Fruit fly (Drosophila melanogaster): ENCODE data around the gene CG11555.

Gene CG11555

DNA sequence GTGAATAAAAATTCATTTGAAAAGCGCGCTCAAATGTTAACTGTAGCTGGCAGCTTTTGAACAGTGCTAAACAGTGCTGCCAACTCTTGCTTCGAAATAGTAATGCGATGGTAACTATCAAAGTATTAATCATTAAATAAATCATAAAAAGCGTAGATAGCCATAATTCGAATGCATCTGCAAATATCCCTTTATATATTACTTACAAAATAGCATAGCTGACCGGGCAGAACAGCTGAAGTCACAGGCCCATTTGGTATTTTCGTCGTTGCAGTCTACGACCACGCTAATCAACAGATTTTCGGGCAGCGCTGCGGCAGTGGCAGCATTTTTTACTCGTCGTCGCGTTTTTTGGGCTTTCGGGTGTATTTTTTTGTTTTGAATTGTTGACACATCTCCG, 32.0 kb downstream of the CG11555 start, which contains the start of gene Plc21C (continued):
- TF ChIP-seq CG34376 (GFP tag; optimal IDR thresholded peaks at IDR 0.05) (peak; percentile 35), shn (GFP tag; optimal IDR thresholded peaks at IDR 0.05) (peak; percentile 34), CG33213 (GFP tag; optimal IDR thresholded peaks at IDR 0.05) (peak; percentile 52), CG17186 (GFP tag; optimal IDR thresholded peaks at IDR 0.05) (peak; percentile 49), CG4707 (GFP tag; optimal IDR thresholded peaks at IDR 0.05) (no peak), CG8478 (optimal IDR thresholded peaks at IDR 0.05) (no peak), CG16813 (GFP tag; IDR thresholded peaks at IDR 0.05; ENCODE audit: partially characterized antibody) (peak; percentile 53; the same call in 2 of the 3 replicates), dpn (GFP tag; optimal IDR thresholded peaks at IDR 0.05) (peak; percentile 51 to 57), Lpt (GFP tag; optimal IDR thresholded peaks at IDR 0.05) (no peak), tgo (GFP tag; IDR thresholded peaks at IDR 0.05) (0 out of 3 replicates have a peak, but pooled peaks have one; percentile 23), en (GFP tag; optimal IDR thresholded peaks at IDR 0.05) (no peak), Sin3A (optimal IDR thresholded peaks at IDR 0.05) (peak; percentile 97), CG8944 (GFP tag; optimal IDR thresholded peaks at IDR 0.05) (peak; percentile 42), Gug (GFP tag; IDR thresholded peaks at IDR 0.05) (no peak), Scr (GFP tag; IDR thresholded peaks at IDR 0.05; ENCODE audit: partially characterized antibody) (peak; percentile 42; the same call in 1 of the 2 replicates), CG2199 (GFP tag; IDR thresholded peaks at IDR 0.05) (no peak), CG15011 (GFP tag; optimal IDR thresholded peaks at IDR 0.05) (no peak), CG7963 (GFP tag; IDR thresholded peaks at IDR 0.05; ENCODE audit: partially characterized antibody) (no peak), HLH54F (GFP tag; optimal IDR thresholded peaks at IDR 0.05) (peak; percentile 58), pfk (GFP tag; optimal IDR thresholded peaks at IDR 0.05) (no peak), slp2 (GFP tag; optimal IDR thresholded peaks at IDR 0.05) (peak; percentile 2), Ravus (GFP tag; IDR thresholded peaks at IDR 0.05) (no peak), psq (GFP tag; optimal IDR thresholded peaks at IDR 0.05) (no peak), CG14441 (GFP tag; IDR thresholded peaks at IDR 0.05) (peak; percentile 48), wor (GFP tag; IDR thresholded peaks at IDR 0.05) (no peak), amos (GFP tag; IDR thresholded peaks at IDR 0.05; ENCODE audit: partially characterized antibody) (peak; percentile 31; the same call in 1 of the 2 replicates), trh (GFP tag; optimal IDR thresholded peaks at IDR 0.05) (no peak), CG15073 (GFP tag; optimal IDR thresholded peaks at IDR 0.05) (no peak), CG5245 (GFP tag; optimal IDR thresholded peaks at IDR 0.05) (no peak), CG30431 (GFP tag; optimal IDR thresholded peaks at IDR 0.05) (no peak), Awh (GFP tag; IDR thresholded peaks at IDR 0.05) (no peak), pan (optimal IDR thresholded peaks at IDR 0.05) (no peak), pan (GFP tag; optimal IDR thresholded peaks at IDR 0.05 in 1 of 2, IDR thresholded peaks at IDR 0.05 in 1 of 2) (no peak), Drgx (GFP tag; IDR thresholded peaks at IDR 0.05) (no peak), bsh (GFP tag; optimal IDR thresholded peaks at IDR 0.05) (no peak), sens (GFP tag) (peak; percentile 94), CG11398 (GFP tag; optimal IDR thresholded peaks at IDR 0.05) (peak; percentile 25), CG13775 (GFP tag; optimal IDR thresholded peaks at IDR 0.05) (peak; percentile 43), crp (GFP tag; optimal IDR thresholded peaks at IDR 0.05) (peak; percentile 16 to 88), Xrp1 (GFP tag; IDR thresholded peaks at IDR 0.05) (no peak), Six4 (GFP tag; optimal IDR thresholded peaks at IDR 0.05) (no peak), da (GFP tag; optimal IDR thresholded peaks at IDR 0.05) (no peak), CHES-1-like (GFP tag; optimal IDR thresholded peaks at IDR 0.05) (peak; percentile 59), inv (GFP tag; IDR thresholded peaks at IDR 0.05; ENCODE audit: partially characterized antibody) (no peak; the same call in 1 of the 2 replicates), CG15514 (GFP tag; optimal IDR thresholded peaks at IDR 0.05) (peak; percentile 88), jumu (GFP tag; optimal IDR thresholded peaks at IDR 0.05) (peak; percentile 41), wdn (GFP tag; IDR thresholded peaks at IDR 0.05) (no peak), Trl (optimal IDR thresholded peaks at IDR 0.05) (no peak), Trl (GFP tag; optimal IDR thresholded peaks at IDR 0.05) (no peak), gsb-n (tag; optimal IDR thresholded peaks at IDR 0.05) (peak; percentile 36), chif (GFP tag; optimal IDR thresholded peaks at IDR 0.05) (peak; percentile 15 to 44), NC2β (GFP tag; optimal IDR thresholded peaks at IDR 0.05) (peak; percentile 67), ttk (GFP tag; IDR thresholded peaks at IDR 0.05) (no peak)
